ENCODE assay signal across 1 fruit fly cellular context in genomic region chr3L:15632653-15633052, dm6.
A peak's percentile ranks its signal among the peaks of the same experiment; 100 is the strongest.
TF ChIP-seq lines count a peak whose summit lies in the region.

No protein-coding gene starts in this region.

TF ChIP-seq in whole organism, embryonic, 481 proteins besides CTCF, POLR2A, EP300 and RAD21 (continued from another document):
- TF ChIP-seq exex (tag; optimal IDR thresholded peaks at IDR 0.05; lab: Kevin White, UChicago) (no peak), mirr (GFP tag; optimal IDR thresholded peaks at IDR 0.05; lab: Kevin White, UChicago) (peak; percentile 8), lab (GFP tag; optimal IDR thresholded peaks at IDR 0.05; lab: Kevin White, UChicago) (peak; percentile 30), Lpt (GFP tag; optimal IDR thresholded peaks at IDR 0.05; lab: Kevin White, UChicago) (no peak), H2.0 (GFP tag; IDR thresholded peaks at IDR 0.05; lab: Robert Waterston, UW) (no peak), oc (tag; optimal IDR thresholded peaks at IDR 0.05; lab: Kevin White, UChicago) (no peak), ttk (GFP tag; IDR thresholded peaks at IDR 0.05; lab: Robert Waterston, UW) (no peak), Med (GFP tag; lab: Kevin White, UChicago) (peak; percentile 71), CG18599 (GFP tag; optimal IDR thresholded peaks at IDR 0.05; lab: Kevin White, UChicago) (no peak), Myb (GFP tag; optimal IDR thresholded peaks at IDR 0.05; lab: Kevin White, UChicago) (no peak), luna (GFP tag; optimal IDR thresholded peaks at IDR 0.05; lab: Kevin White, UChicago) (no peak), Vsx1 (GFP tag; optimal IDR thresholded peaks at IDR 0.05; lab: Kevin White, UChicago) (no peak), CG12071 (GFP tag; optimal IDR thresholded peaks at IDR 0.05; lab: Kevin White, UChicago) (peak; percentile 0), CG14441 (GFP tag; IDR thresholded peaks at IDR 0.05; lab: Robert Waterston, UW) (no peak), CG8089 (GFP tag; optimal IDR thresholded peaks at IDR 0.05; lab: Kevin White, UChicago) (no peak), da (GFP tag; optimal IDR thresholded peaks at IDR 0.05; lab: Kevin White, UChicago) (no peak), CG11696 (GFP tag; IDR thresholded peaks at IDR 0.05; lab: Robert Waterston, UW) (no peak), knrl (GFP tag; IDR thresholded peaks at IDR 0.05; lab: Robert Waterston, UW; ENCODE audit: partially characterized antibody) (no peak), ac (GFP tag; optimal IDR thresholded peaks at IDR 0.05; lab: Kevin White, UChicago) (no peak), CG11398 (GFP tag; optimal IDR thresholded peaks at IDR 0.05; lab: Kevin White, UChicago) (no peak), jigr1 (GFP tag; IDR thresholded peaks at IDR 0.05; lab: Robert Waterston, UW) (no peak), kni (GFP tag; optimal IDR thresholded peaks at IDR 0.05; lab: Kevin White, UChicago) (no peak), CG2116 (GFP tag; optimal IDR thresholded peaks at IDR 0.05; lab: Kevin White, UChicago) (no peak), Hr78 (GFP tag; optimal IDR thresholded peaks at IDR 0.05; lab: Kevin White, UChicago) (no peak), gsb (GFP tag; IDR thresholded peaks at IDR 0.05; lab: Robert Waterston, UW) (no peak), Sin3A (optimal IDR thresholded peaks at IDR 0.05; lab: Kevin White, UChicago) (no peak), trem (tag; optimal IDR thresholded peaks at IDR 0.05; lab: Kevin White, UChicago) (no peak), CG15011 (GFP tag; optimal IDR thresholded peaks at IDR 0.05; lab: Kevin White, UChicago) (no peak), CrebB (tag; optimal IDR thresholded peaks at IDR 0.05; lab: Kevin White, UChicago) (peak; percentile 18), CG12391 (tag; optimal IDR thresholded peaks at IDR 0.05; lab: Kevin White, UChicago) (no peak), CG6683 (GFP tag; optimal IDR thresholded peaks at IDR 0.05; lab: Kevin White, UChicago) (no peak), CG13296 (GFP tag; optimal IDR thresholded peaks at IDR 0.05; lab: Kevin White, UChicago) (peak; percentile 54), Side (GFP tag; optimal IDR thresholded peaks at IDR 0.05; lab: Kevin White, UChicago) (no peak), BtbVII (GFP tag; optimal IDR thresholded peaks at IDR 0.05; lab: Kevin White, UChicago) (peak; percentile 21), CG2678 (tag; optimal IDR thresholded peaks at IDR 0.05; lab: Kevin White, UChicago) (peak; percentile 52), CG34376 (GFP tag; optimal IDR thresholded peaks at IDR 0.05; lab: Kevin White, UChicago) (peak; percentile 6), corto (GFP tag; optimal IDR thresholded peaks at IDR 0.05; lab: Kevin White, UChicago) (no peak), CG3847 (GFP tag; IDR thresholded peaks at IDR 0.05; lab: Robert Waterston, UW) (no peak), CG10959 (GFP tag; IDR thresholded peaks at IDR 0.05; lab: Robert Waterston, UW) (no peak), otp (GFP tag; IDR thresholded peaks at IDR 0.05; lab: Robert Waterston, UW) (0 out of 3 replicates have a peak, but pooled peaks have one; percentile 13), Fer1 (GFP tag; optimal IDR thresholded peaks at IDR 0.05; lab: Kevin White, UChicago) (peak; percentile 6), gsb-n (tag; optimal IDR thresholded peaks at IDR 0.05; lab: Kevin White, UChicago) (no peak), Ada2b (GFP tag; IDR thresholded peaks at IDR 0.05; lab: Robert Waterston, UW) (no peak), ATbp (GFP tag; optimal IDR thresholded peaks at IDR 0.05; lab: Kevin White, UChicago) (peak; percentile 12), chinmo (GFP tag; IDR thresholded peaks at IDR 0.05; lab: Robert Waterston, UW; ENCODE audit: partially characterized antibody) (no peak), CG3407 (GFP tag; optimal IDR thresholded peaks at IDR 0.05; lab: Kevin White, UChicago) (no peak), vfl (GFP tag; optimal IDR thresholded peaks at IDR 0.05; lab: Kevin White, UChicago) (no peak), NC2β (GFP tag; optimal IDR thresholded peaks at IDR 0.05; lab: Kevin White, UChicago) (no peak), CG11695 (GFP tag; IDR thresholded peaks at IDR 0.05; lab: Robert Waterston, UW) (no peak), CG16813 (GFP tag; IDR thresholded peaks at IDR 0.05; lab: Robert Waterston, UW; ENCODE audit: partially characterized antibody) (no peak), dpn (GFP tag; optimal IDR thresholded peaks at IDR 0.05; lab: Kevin White, UChicago) (no peak), pum (GFP tag; optimal IDR thresholded peaks at IDR 0.05; lab: Kevin White, UChicago) (no peak), Camta (GFP tag; optimal IDR thresholded peaks at IDR 0.05; lab: Kevin White, UChicago) (no peak), eyg (GFP tag; optimal IDR thresholded peaks at IDR 0.05; lab: Kevin White, UChicago) (no peak), Pdp1 (GFP tag; optimal IDR thresholded peaks at IDR 0.05; lab: Kevin White, UChicago) (no peak), unc-4 (GFP tag; IDR thresholded peaks at IDR 0.05; lab: Robert Waterston, UW; ENCODE audit: partially characterized antibody) (no peak), CG12659 (GFP tag; optimal IDR thresholded peaks at IDR 0.05; lab: Kevin White, UChicago) (peak; percentile 6), btn (GFP tag; optimal IDR thresholded peaks at IDR 0.05; lab: Kevin White, UChicago) (no peak), sob (GFP tag; IDR thresholded peaks at IDR 0.05; lab: Robert Waterston, UW) (no peak), Ssrp (tag; optimal IDR thresholded peaks at IDR 0.05; lab: Kevin White, UChicago) (no peak), H15 (GFP tag; IDR thresholded peaks at IDR 0.05; lab: Robert Waterston, UW) (no peak), ara (GFP tag; IDR thresholded peaks at IDR 0.05; lab: Robert Waterston, UW) (no peak), sens (GFP tag; lab: Kevin White, UChicago) (peak; percentile 65), CG5180 (GFP tag; optimal IDR thresholded peaks at IDR 0.05; lab: Kevin White, UChicago) (peak; percentile 10), ERR (GFP tag; optimal IDR thresholded peaks at IDR 0.05; lab: Kevin White, UChicago) (no peak), unpg (GFP tag; optimal IDR thresholded peaks at IDR 0.05; lab: Kevin White, UChicago) (no peak), CG10543 (GFP tag; optimal IDR thresholded peaks at IDR 0.05; lab: Kevin White, UChicago) (peak; percentile 57), CG7987 (GFP tag; optimal IDR thresholded peaks at IDR 0.05; lab: Kevin White, UChicago) (peak; percentile 25), CG10209 (GFP tag; optimal IDR thresholded peaks at IDR 0.05; lab: Kevin White, UChicago) (no peak), CG1024 (GFP tag; IDR thresholded peaks at IDR 0.05; lab: Robert Waterston, UW) (no peak), CG15514 (GFP tag; optimal IDR thresholded peaks at IDR 0.05; lab: Kevin White, UChicago) (peak; percentile 4), Trl (optimal IDR thresholded peaks at IDR 0.05; lab: Kevin White, UChicago) (no peak), Trl (GFP tag; optimal IDR thresholded peaks at IDR 0.05; lab: Kevin White, UChicago) (no peak), z (GFP tag; IDR thresholded peaks at IDR 0.05; lab: Robert Waterston, UW) (no peak), B-H2 (GFP tag; optimal IDR thresholded peaks at IDR 0.05; lab: Kevin White, UChicago) (peak; percentile 8), Hmr (GFP tag; optimal IDR thresholded peaks at IDR 0.05; lab: Kevin White, UChicago) (peak; percentile 20), bab2 (GFP tag; optimal IDR thresholded peaks at IDR 0.05; lab: Kevin White, UChicago) (no peak), E2f1 (GFP tag; IDR thresholded peaks at IDR 0.05; lab: Robert Waterston, UW) (no peak), Tbp (GFP tag; optimal IDR thresholded peaks at IDR 0.05; lab: Kevin White, UChicago) (no peak), prd (optimal IDR thresholded peaks at IDR 0.05; lab: Kevin White, UChicago) (no peak), prd (GFP tag; IDR thresholded peaks at IDR 0.05; lab: Robert Waterston, UW) (no peak), HLH3B (GFP tag; IDR thresholded peaks at IDR 0.05; lab: Robert Waterston, UW) (no peak), CG31224 (GFP tag; IDR thresholded peaks at IDR 0.05; lab: Robert Waterston, UW) (no peak), Hsf (GFP tag; optimal IDR thresholded peaks at IDR 0.05; lab: Kevin White, UChicago) (no peak)
